Worm (Caenorhabditis elegans): ENCODE results near the gene T22E5.1.

DNA sequence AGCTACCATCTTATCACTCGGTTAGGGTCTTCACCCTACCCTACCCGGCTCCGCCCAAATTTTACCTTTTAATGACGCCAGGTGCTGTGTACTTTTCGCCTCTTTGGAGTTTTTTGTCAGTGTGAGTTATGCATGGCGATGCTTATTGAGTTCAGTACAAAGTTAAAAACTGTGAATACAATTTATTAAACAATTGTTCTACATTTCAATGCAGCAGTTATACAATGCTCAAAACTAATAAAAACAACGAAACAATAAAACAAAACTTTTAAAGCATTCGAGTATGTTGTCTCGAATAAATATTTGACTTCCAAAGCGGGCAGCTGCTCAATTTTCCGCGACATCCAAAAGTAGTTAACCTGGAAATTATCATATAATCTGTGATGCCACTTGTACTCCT is 17.8 kb downstream of the T22E5.1 start, which contains the start of gene ctsa-2:
- no peak for TF ChIP-seq hmbx-1 (tag; optimal IDR thresholded peaks at IDR 0.05)
- no peak for TF ChIP-seq flt-1 (GFP tag; IDR thresholded peaks at IDR 0.05)
- no peak for TF ChIP-seq ama-1 (optimal IDR thresholded peaks at IDR 0.05)
- no peak for TF ChIP-seq ets-7 (tag; optimal IDR thresholded peaks at IDR 0.05)
- TF ChIP-seq F13C5.2 (tag; optimal IDR thresholded peaks at IDR 0.05), result no peak
- no peak for TF ChIP-seq tbx-37 (GFP tag; conservative IDR thresholded peaks at IDR 0.05)
- no peak for TF ChIP-seq hmg-4 (GFP tag; optimal IDR thresholded peaks at IDR 0.05)
- TF ChIP-seq aly-1 (tag; optimal IDR thresholded peaks at IDR 0.05), result no peak
- no peak for TF ChIP-seq ceh-36 (tag; optimal IDR thresholded peaks at IDR 0.05)
- TF ChIP-seq ceh-13 (GFP tag; optimal IDR thresholded peaks at IDR 0.05), result no peak
- TF ChIP-seq pes-1 (GFP tag; IDR thresholded peaks at IDR 0.05), result no peak
- TF ChIP-seq tbx-11 (GFP tag; IDR thresholded peaks at IDR 0.05), result no peak
- TF ChIP-seq B0310.2 (tag; optimal IDR thresholded peaks at IDR 0.05), result no peak
- TF ChIP-seq sea-1 (GFP tag; conservative IDR thresholded peaks at IDR 0.05), result no peak

Measured in whole organism, early embryonic.